Worm (Caenorhabditis elegans): ENCODE data around the gene H24K24.2.

Gene H24K24.2

DNA sequence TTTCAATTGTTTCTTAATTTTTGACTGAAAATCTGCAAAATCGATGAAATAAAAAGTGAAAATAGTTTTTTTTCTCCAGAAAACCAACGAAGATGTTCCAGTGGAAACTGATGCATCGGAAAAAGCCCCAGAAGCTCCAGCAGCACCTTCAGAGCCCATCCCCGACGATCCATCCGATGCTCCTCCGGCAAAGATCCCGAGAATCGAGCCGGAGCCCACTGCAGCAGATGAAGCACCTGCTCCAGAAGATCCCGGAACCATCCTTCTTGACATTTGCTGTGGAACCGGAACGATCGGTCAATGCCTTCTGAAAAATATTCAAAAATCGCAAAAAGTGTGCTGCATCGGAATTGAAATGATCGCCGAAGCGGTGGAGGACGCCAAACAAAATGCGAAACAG, 8.9 kb upstream of the H24K24.2 start:
- no peak for TF ChIP-seq unc-86 (tag; optimal IDR thresholded peaks at IDR 0.05)
- no peak for TF ChIP-seq fkh-10 (GFP tag; optimal IDR thresholded peaks at IDR 0.05)
- TF ChIP-seq ets-5 (GFP tag; IDR thresholded peaks at IDR 0.05), result 0 out of 2 replicates have a peak, but pooled peaks have one; percentile 39
- no peak for TF ChIP-seq efl-1 (optimal IDR thresholded peaks at IDR 0.05)
- TF ChIP-seq efl-1 (GFP tag; optimal IDR thresholded peaks at IDR 0.05 in 1 of 2), result peak in 1 of 2 experiments; percentile 17

DNA sequence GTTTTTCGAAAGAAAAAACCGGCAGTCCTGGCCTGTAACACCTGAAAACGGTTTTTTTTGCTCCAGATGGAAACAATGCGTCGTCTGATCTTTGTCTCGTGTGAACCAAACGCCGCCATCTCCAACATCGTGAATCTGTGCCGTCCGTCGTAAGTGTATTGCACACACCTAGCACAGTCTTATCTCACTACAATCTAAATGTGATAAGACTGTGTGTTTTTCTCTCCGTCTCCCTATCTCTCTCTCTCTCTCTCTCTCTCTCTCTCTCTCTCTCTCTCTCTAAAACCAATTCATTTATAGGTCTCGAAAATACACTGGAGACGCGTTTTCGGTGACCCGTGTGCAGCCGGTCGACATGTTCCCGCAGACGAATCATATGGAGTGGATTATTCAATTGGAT, 7.0 kb upstream of the H24K24.2 start:
- TF ChIP-seq mab-9 (GFP tag; IDR thresholded peaks at IDR 0.05) (no peak), ztf-11 (tag; optimal IDR thresholded peaks at IDR 0.05) (no peak), vab-15 (tag; optimal IDR thresholded peaks at IDR 0.05) (no peak), nhr-237 (tag; optimal IDR thresholded peaks at IDR 0.05) (no peak), pqm-1 (tag; optimal IDR thresholded peaks at IDR 0.05) (peak; percentile 53), pag-3 (tag; optimal IDR thresholded peaks at IDR 0.05; ENCODE audit: borderline replicate concordance, insufficient read depth) (no peak), mep-1 (tag; optimal IDR thresholded peaks at IDR 0.05) (no peak), grh-1 (GFP tag; IDR thresholded peaks at IDR 0.05) (no peak), isw-1 (GFP tag; IDR thresholded peaks at IDR 0.05) (no peak), elt-3 (tag; optimal IDR thresholded peaks at IDR 0.05) (peak in 5 of 6 experiments; percentile 34 to 84 (median 58)), egl-27 (tag; optimal IDR thresholded peaks at IDR 0.05) (no peak), blmp-1 (tag; optimal IDR thresholded peaks at IDR 0.05) (peak; percentile 3), sox-4 (tag; optimal IDR thresholded peaks at IDR 0.05) (no peak), unc-98 (GFP tag; IDR thresholded peaks at IDR 0.05) (no peak), fkh-8 (tag; optimal IDR thresholded peaks at IDR 0.05) (no peak), elt-2 (tag; optimal IDR thresholded peaks at IDR 0.05) (peak; percentile 76), tbx-2 (tag; optimal IDR thresholded peaks at IDR 0.05) (no peak), pax-3 (tag; optimal IDR thresholded peaks at IDR 0.05) (no peak), nhr-90 (tag; optimal IDR thresholded peaks at IDR 0.05; ENCODE audit: poor library complexity) (peak; percentile 32), nhr-47 (tag; optimal IDR thresholded peaks at IDR 0.05) (no peak), mef-2 (tag; optimal IDR thresholded peaks at IDR 0.05) (no peak), lir-3 (tag; optimal IDR thresholded peaks at IDR 0.05; ENCODE audit: poor library complexity) (no peak), nhr-19 (GFP tag; conservative IDR thresholded peaks at IDR 0.05) (no peak), efl-1 (optimal IDR thresholded peaks at IDR 0.05) (peak in 1 of 2 experiments; percentile 2), efl-1 (GFP tag; optimal IDR thresholded peaks at IDR 0.05 in 1 of 2) (peak in 1 of 2 experiments; percentile 89), nhr-71 (tag; optimal IDR thresholded peaks at IDR 0.05) (peak; percentile 27), aha-1 (tag; optimal IDR thresholded peaks at IDR 0.05) (no peak), lin-39 (tag; optimal IDR thresholded peaks at IDR 0.05) (no peak), lin-15B (tag; optimal IDR thresholded peaks at IDR 0.05) (no peak), lsy-2 (tag; optimal IDR thresholded peaks at IDR 0.05) (no peak), rnt-1 (tag; optimal IDR thresholded peaks at IDR 0.05) (no peak), skn-1 (tag; optimal IDR thresholded peaks at IDR 0.05) (no peak), sup-37 (GFP tag; optimal IDR thresholded peaks at IDR 0.05) (no peak), jun-1 (tag; optimal IDR thresholded peaks at IDR 0.05) (no peak), ceh-90 (tag; optimal IDR thresholded peaks at IDR 0.05) (no peak), dsc-1 (tag; optimal IDR thresholded peaks at IDR 0.05) (no peak), snpc-4 (tag; optimal IDR thresholded peaks at IDR 0.05) (no peak), F16B12.6 (tag; optimal IDR thresholded peaks at IDR 0.05) (no peak), efl-3 (GFP tag; optimal IDR thresholded peaks at IDR 0.05) (no peak), C04F5.9 (tag; optimal IDR thresholded peaks at IDR 0.05) (no peak), hlh-4 (tag; optimal IDR thresholded peaks at IDR 0.05) (no peak), zag-1 (tag; optimal IDR thresholded peaks at IDR 0.05) (no peak), unc-86 (tag; optimal IDR thresholded peaks at IDR 0.05) (no peak), unc-30 (tag; optimal IDR thresholded peaks at IDR 0.05) (no peak), mdl-1 (tag; optimal IDR thresholded peaks at IDR 0.05) (no peak), aly-2 (tag; optimal IDR thresholded peaks at IDR 0.05) (no peak), egl-13 (tag; optimal IDR thresholded peaks at IDR 0.05) (no peak), tlp-1 (tag; optimal IDR thresholded peaks at IDR 0.05) (no peak), ceh-63 (GFP tag; optimal IDR thresholded peaks at IDR 0.05) (no peak)

Measured in whole organism, L1 larva.